Worm (Caenorhabditis elegans) whole organism, young adult: Measurements from ENCODE around the gene Y51H7C.3.
A peak's percentile ranks its signal among the peaks of the same experiment; 100 is the strongest.

Experiments used
- B0261.1 ChIP-seq: sonication (generic microtip); optimal IDR thresholded peaks from 2 replicates; lab custom pipeline; 2016; ENCODE audit warnings: mild to moderate bottlenecking, missing genetic modification characterization, moderate library complexity, missing compliant biosample characterization
- F10E7.11 ChIP-seq: sonication (generic microtip); optimal IDR thresholded peaks from 2 replicates; lab custom pipeline; 2017; ENCODE audit warnings: mild to moderate bottlenecking, missing genetic modification characterization, moderate library complexity, missing compliant biosample characterization
- F33H1.4 ChIP-seq: fragments of 200-800 bp; sonication (Bioruptor generic); IDR thresholded peaks from 2 replicates; pipeline ENCODE4 v1.3.6; 2022; ENCODE audit warnings: missing genetic modification reagents, missing genetic modification characterization, missing compliant biosample characterization
- F49E8.2 ChIP-seq: sonication (generic microtip); optimal IDR thresholded peaks from 3 replicates; lab custom pipeline; 2017; ENCODE audit warnings: missing genetic modification characterization, mild to moderate bottlenecking, missing compliant biosample characterization, antibody characterized with exemption, moderate library complexity; ENCODE audit not compliant: insufficient read depth
- F57A8.1 ChIP-seq: fragments of 200-800 bp; sonication (Bioruptor generic); optimal IDR thresholded peaks from 2 replicates; lab custom pipeline; 2018; ENCODE audit warnings: mild to moderate bottlenecking, missing genetic modification characterization, moderate library complexity, missing compliant biosample characterization
- F57C9.4 ChIP-seq: sonication (generic microtip); optimal IDR thresholded peaks from 2 replicates; lab custom pipeline; 2017; ENCODE audit warnings: mild to moderate bottlenecking, missing genetic modification characterization, missing compliant biosample characterization
- T26A5.8 ChIP-seq: sonication (generic microtip); optimal IDR thresholded peaks from 2 replicates; lab custom pipeline; 2016; ENCODE audit warnings: missing genetic modification characterization, missing compliant biosample characterization
- Y53F4B.3 ChIP-seq: fragments of 200-800 bp; sonication (Bioruptor generic); IDR thresholded peaks from 2 replicates; pipeline ENCODE4 v1.3.6; 2022; ENCODE audit warnings: missing genetic modification reagents, missing genetic modification characterization, missing compliant biosample characterization
- Y56A3A.18 ChIP-seq: fragments of 200-800 bp; sonication (Bioruptor generic); IDR thresholded peaks from 2 replicates; pipeline ENCODE4 v1.3.6; 2022; ENCODE audit warnings: missing genetic modification reagents, missing genetic modification characterization, missing compliant biosample characterization
- aptf-3 ChIP-seq: fragments of 200-800 bp; sonication (Bioruptor generic); IDR thresholded peaks from 2 replicates; pipeline ENCODE4 v1.3.6; 2022; ENCODE audit warnings: missing genetic modification characterization, missing compliant biosample characterization
- athp-1 ChIP-seq: sonication (generic microtip); optimal IDR thresholded peaks from 2 replicates; lab custom pipeline; 2017; ENCODE audit warnings: mild to moderate bottlenecking, missing genetic modification characterization, missing compliant biosample characterization
- attf-5 ChIP-seq: fragments of 200-800 bp; sonication (Bioruptor generic); optimal IDR thresholded peaks from 2 replicates; lab custom pipeline; 2018; ENCODE audit warnings: mild to moderate bottlenecking, missing genetic modification characterization, missing compliant biosample characterization
- cebp-2 ChIP-seq: fragments of 200-800 bp; sonication (Bioruptor generic); IDR thresholded peaks from 2 replicates; pipeline ENCODE4 v1.3.6; 2022; ENCODE audit warnings: missing genetic modification characterization, missing compliant biosample characterization
- ceh-40 ChIP-seq: fragments of 200-800 bp; sonication (Bioruptor generic); IDR thresholded peaks from 2 replicates; pipeline ENCODE4 v1.3.6; 2022; ENCODE audit warnings: missing genetic modification characterization, missing compliant biosample characterization
- ceh-58 ChIP-seq: fragments of 200-800 bp; sonication (Bioruptor generic); IDR thresholded peaks from 2 replicates; pipeline ENCODE4 v1.3.6; 2022; ENCODE audit warnings: missing genetic modification characterization, missing compliant biosample characterization
- ceh-79 ChIP-seq: sonication (generic microtip); optimal IDR thresholded peaks from 2 replicates; lab custom pipeline; 2017; ENCODE audit warnings: mild to moderate bottlenecking, missing genetic modification characterization, missing compliant biosample characterization
- ceh-91 ChIP-seq: fragments of 200-800 bp; sonication (Bioruptor generic); IDR thresholded peaks from 2 replicates; pipeline ENCODE4 v1.3.6; 2022; ENCODE audit warnings: missing genetic modification reagents, missing genetic modification characterization, missing compliant biosample characterization
- dox-1 ChIP-seq: fragments of 200-800 bp; sonication (Bioruptor generic); IDR thresholded peaks from 2 replicates; pipeline ENCODE4 v1.3.6; 2022; ENCODE audit warnings: missing genetic modification reagents, missing genetic modification characterization, missing compliant biosample characterization
- egl-44 ChIP-seq: fragments of 200-800 bp; sonication (Bioruptor generic); IDR thresholded peaks from 2 replicates; pipeline ENCODE4 v1.3.6; 2022; ENCODE audit warnings: missing genetic modification reagents, missing genetic modification characterization, missing compliant biosample characterization
- ekl-4 ChIP-seq: fragments of 200-800 bp; sonication (Bioruptor generic); IDR thresholded peaks from 2 replicates; pipeline ENCODE4 v1.3.6; 2022; ENCODE audit warnings: missing genetic modification reagents, missing genetic modification characterization, missing compliant biosample characterization
- ets-4 ChIP-seq: fragments of 200-800 bp; sonication (Bioruptor generic); optimal IDR thresholded peaks from 2 replicates; lab custom pipeline; 2018; ENCODE audit warnings: mild to moderate bottlenecking, missing genetic modification characterization, missing compliant biosample characterization
- fkh-3 ChIP-seq: sonication (generic microtip); optimal IDR thresholded peaks from 2 replicates; lab custom pipeline; 2016; ENCODE audit warnings: mild to moderate bottlenecking, missing genetic modification characterization, missing compliant biosample characterization
- hmg-1.2 ChIP-seq: fragments of 200-800 bp; sonication (Bioruptor generic); IDR thresholded peaks from 2 replicates; pipeline ENCODE4 v1.3.6; 2022; ENCODE audit warnings: missing genetic modification reagents, missing genetic modification characterization, missing compliant biosample characterization
- hmg-20 ChIP-seq: fragments of 200-800 bp; sonication (Bioruptor generic); IDR thresholded peaks from 2 replicates; pipeline ENCODE4 v1.3.6; 2022; ENCODE audit warnings: missing genetic modification reagents, missing genetic modification characterization, missing compliant biosample characterization
- hrde-1 ChIP-seq: sonication (generic microtip); optimal IDR thresholded peaks from 2 replicates; lab custom pipeline; 2016; ENCODE audit warnings: missing genetic modification characterization, mild to moderate bottlenecking, missing compliant biosample characterization, moderate library complexity, missing genotype, missing genetic modification reagents, borderline replicate concordance
- lin-40 ChIP-seq: sonication (generic microtip); optimal IDR thresholded peaks from 2 replicates; lab custom pipeline; 2016; ENCODE audit warnings: missing genetic modification characterization, mild to moderate bottlenecking, missing compliant biosample characterization, missing genotype, missing genetic modification reagents
- lin-54 ChIP-seq: fragments of 200-800 bp; sonication (Bioruptor generic); optimal IDR thresholded peaks from 2 replicates; lab custom pipeline; 2018; ENCODE audit warnings: mild to moderate bottlenecking, missing genetic modification characterization, missing compliant biosample characterization
- lsl-1 ChIP-seq: fragments of 200-800 bp; sonication (Bioruptor generic); optimal IDR thresholded peaks from 2 replicates; lab custom pipeline; 2018; ENCODE audit warnings: mild to moderate bottlenecking, missing genetic modification characterization, moderate library complexity, missing compliant biosample characterization
- madf-3 ChIP-seq: fragments of 200-800 bp; sonication (Bioruptor generic); IDR thresholded peaks from 2 replicates; pipeline ENCODE4 v1.3.6; 2022; ENCODE audit warnings: missing genetic modification reagents, missing genetic modification characterization, missing compliant biosample characterization
- mcd-1 ChIP-seq: fragments of 200-800 bp; sonication (Bioruptor generic); IDR thresholded peaks from 2 replicates; pipeline ENCODE4 v1.3.6; 2022; ENCODE audit warnings: missing genetic modification reagents, missing genetic modification characterization, missing compliant biosample characterization
- mel-28 ChIP-seq: sonication (generic microtip); optimal IDR thresholded peaks from 2 replicates; lab custom pipeline; 2016; ENCODE audit warnings: borderline replicate concordance, mild to moderate bottlenecking, missing genetic modification characterization, missing compliant biosample characterization
- mes-4 ChIP-seq: sonication (generic microtip); optimal IDR thresholded peaks from 2 replicates; lab custom pipeline; 2016; ENCODE audit warnings: missing genotype, missing genetic modification characterization, missing compliant biosample characterization
- nhr-90 ChIP-seq: sonication (generic microtip); optimal IDR thresholded peaks from 2 replicates; lab custom pipeline; 2016; ENCODE audit warnings: missing genotype, mild to moderate bottlenecking, missing genetic modification characterization, missing compliant biosample characterization
- pbrm-1 ChIP-seq: fragments of 200-800 bp; sonication (Bioruptor generic); IDR thresholded peaks from 2 replicates; pipeline ENCODE4 v1.3.6; 2022; ENCODE audit warnings: missing genetic modification reagents, missing genetic modification characterization, missing compliant biosample characterization
- pha-4 ChIP-seq: fragments of 150-350 bp; sonication (generic microtip); optimal IDR thresholded peaks from 2 replicates; lab custom pipeline; 2014; ENCODE audit warnings: missing biosample characterization, missing genetic modification reagents, missing genetic modification characterization
- repo-1 ChIP-seq: sonication (generic microtip); optimal IDR thresholded peaks from 2 replicates; lab custom pipeline; 2017; ENCODE audit warnings: mild to moderate bottlenecking, missing genetic modification characterization, missing compliant biosample characterization
- rpc-1 ChIP-seq, 2 experiments: fragments of 150-350 bp in 1 of 2; sonication (generic microtip) in 1 of 2; optimal IDR thresholded peaks; 2 replicates each; lab custom pipeline; 2014 to 2018; ENCODE audit warnings: missing biosample characterization in 1 of 2, missing genetic modification characterization in 1 of 2, missing genetic modification reagents in 1 of 2, missing genotype in 1 of 2
- sdz-38 ChIP-seq: sonication (generic microtip); optimal IDR thresholded peaks from 2 replicates; lab custom pipeline; 2016; ENCODE audit warnings: missing genotype, missing genetic modification characterization, missing compliant biosample characterization
- snpc-3.4 ChIP-seq: sonication (generic microtip); optimal IDR thresholded peaks from 2 replicates; lab custom pipeline; 2017; ENCODE audit warnings: missing genetic modification characterization, mild to moderate bottlenecking, missing compliant biosample characterization, antibody characterized with exemption, moderate library complexity, missing genotype, missing genetic modification reagents
- tbp1 ChIP-seq: fragments of 200-800 bp; sonication (Bioruptor generic); optimal IDR thresholded peaks from 2 replicates; lab custom pipeline; 2018; ENCODE audit warnings: mild to moderate bottlenecking, missing genetic modification characterization, missing compliant biosample characterization
- tbx-9 ChIP-seq: sonication (generic microtip); optimal IDR thresholded peaks from 2 replicates; lab custom pipeline; 2016; ENCODE audit warnings: borderline replicate concordance, missing genetic modification characterization, inconsistent platforms, missing compliant biosample characterization
- tlf-1 ChIP-seq: fragments of 200-800 bp; sonication (Bioruptor generic); optimal IDR thresholded peaks from 2 replicates; lab custom pipeline; 2018; ENCODE audit warnings: mild to moderate bottlenecking, missing genetic modification characterization, missing compliant biosample characterization
- zim-3 ChIP-seq: sonication (generic microtip); optimal IDR thresholded peaks from 2 replicates; lab custom pipeline; 2017; ENCODE audit warnings: mild to moderate bottlenecking, missing genetic modification characterization, moderate library complexity, missing compliant biosample characterization
- ztf-18 ChIP-seq: sonication (generic microtip); optimal IDR thresholded peaks from 2 replicates; lab custom pipeline; 2016; ENCODE audit warnings: missing genotype, mild to moderate bottlenecking, missing genetic modification characterization, missing compliant biosample characterization
- ztf-22 ChIP-seq: fragments of 200-800 bp; sonication (Bioruptor generic); optimal IDR thresholded peaks from 2 replicates; lab custom pipeline; 2018; ENCODE audit warnings: mild to moderate bottlenecking, missing genetic modification characterization, moderate library complexity, missing compliant biosample characterization
- ztf-3 ChIP-seq: fragments of 200-800 bp; sonication (Bioruptor generic); optimal IDR thresholded peaks from 2 replicates; lab custom pipeline; 2018; ENCODE audit warnings: mild to moderate bottlenecking, missing genetic modification characterization, missing compliant biosample characterization

The Y51H7C.3 gene

ce11 chrII:1402167-1402619 lies 36.1 kb upstream of the Y51H7C.3 start, which contains the start of gene Y51H7C.7 (continued):
- peak; percentile 74 for TF ChIP-seq mcd-1
- no peak for TF ChIP-seq athp-1 (tag; lab: Kevin White, UChicago)
- no peak for TF ChIP-seq ceh-58 (GFP tag; lab: Robert Waterston, UW)
- TF ChIP-seq F33H1.4: peak; percentile 15; the same call in 1 of the 2 replicates
- TF ChIP-seq lsl-1 (GFP tag; lab: Kevin White, UChicago): peak; percentile 31
- TF ChIP-seq mel-28: no peak
- peak; percentile 92 for TF ChIP-seq ztf-18 (tag; lab: Kevin White, UChicago)
- peak; percentile 13 for TF ChIP-seq attf-5 (GFP tag; lab: Kevin White, UChicago)
- no peak for TF ChIP-seq ceh-79 (tag; lab: Kevin White, UChicago)
- no peak for TF ChIP-seq B0261.1 (tag; lab: Kevin White, UChicago)
- no peak for TF ChIP-seq repo-1
- TF ChIP-seq ets-4 (GFP tag; lab: Kevin White, UChicago): no peak
- TF ChIP-seq snpc-3.4 (tag; lab: Kevin White, UChicago): peak; percentile 22
- TF ChIP-seq lin-40 (tag; lab: Kevin White, UChicago): no peak
- no peak for TF ChIP-seq mes-4 (tag; lab: Kevin White, UChicago)
- TF ChIP-seq tbx-9 (tag; lab: Kevin White, UChicago): no peak
- TF ChIP-seq pha-4: no peak
- no peak for TF ChIP-seq hmg-20 (GFP tag; lab: Robert Waterston, UW)
- TF ChIP-seq F49E8.2: no peak
- no peak for TF ChIP-seq T26A5.8 (tag; lab: Kevin White, UChicago)
- no peak for TF ChIP-seq fkh-3 (tag; lab: Kevin White, UChicago)
- no peak for TF ChIP-seq hrde-1 (tag; lab: Kevin White, UChicago)
- TF ChIP-seq, all 124 proteins: peak for 9

ce11 chrII:1403056-1403455 lies 35.2 kb upstream of the Y51H7C.3 start, which contains the start of the genes Y51H7C.41 and cogc-4:
Y51H7C.41 (plus strand) TSS chrII:1403321.
cogc-4 (plus strand) TSS chrII:1403441.
- TF ChIP-seq lin-54 (GFP tag; lab: Kevin White, UChicago) (no peak), repo-1 (peak; percentile 30), fkh-3 (tag; lab: Kevin White, UChicago) (no peak), Y53F4B.3 (GFP tag; lab: Robert Waterston, UW) (no peak), ekl-4 (GFP tag; lab: Robert Waterston, UW) (0 out of 2 replicates have a peak, but pooled peaks have one; percentile 19), hmg-1.2 (GFP tag; lab: Robert Waterston, UW) (no peak), cebp-2 (GFP tag; lab: Robert Waterston, UW) (0 out of 2 replicates have a peak, but pooled peaks have one; percentile 21), F49E8.2 (peak; percentile 42), pha-4 (no peak), tbp1 (no peak), F57A8.1 (GFP tag; lab: Kevin White, UChicago) (no peak), F57C9.4 (no peak), madf-3 (GFP tag; lab: Robert Waterston, UW) (0 out of 2 replicates have a peak, but pooled peaks have one; percentile 49), zim-3 (tag; lab: Kevin White, UChicago) (no peak), mcd-1 (peak; percentile 28; the same call in 1 of the 2 replicates), ztf-18 (tag; lab: Kevin White, UChicago) (peak; percentile 59), ztf-22 (GFP tag; lab: Kevin White, UChicago) (no peak), aptf-3 (GFP tag; lab: Robert Waterston, UW) (no peak), ztf-3 (GFP tag; lab: Kevin White, UChicago) (no peak), nhr-90 (no peak)

ce11 chrII:1411372-1411771 lies 26.9 kb upstream of the Y51H7C.3 start, which contains the start of gene Y51H7C.9:
Y51H7C.9 (minus strand) TSS chrII:1411472.
- TF ChIP-seq hmg-20 (GFP tag; lab: Robert Waterston, UW) (no peak), ceh-91 (GFP tag; lab: Robert Waterston, UW) (no peak), ceh-40 (GFP tag; lab: Robert Waterston, UW) (no peak), rpc-1 (optimal IDR thresholded peaks at IDR 0.05; lab: Kevin White, UChicago) (no peak), rpc-1 (tag; optimal IDR thresholded peaks at IDR 0.05; lab: Kevin White, UChicago) (no peak), fkh-3 (tag; lab: Kevin White, UChicago) (no peak), nhr-90 (no peak), dox-1 (GFP tag; lab: Robert Waterston, UW) (no peak), pbrm-1 (GFP tag; lab: Robert Waterston, UW) (no peak), F10E7.11 (tag; lab: Kevin White, UChicago) (no peak), Y56A3A.18 (GFP tag; lab: Robert Waterston, UW) (no peak), sdz-38 (no peak), lin-54 (GFP tag; lab: Kevin White, UChicago) (no peak), ets-4 (GFP tag; lab: Kevin White, UChicago) (no peak), tlf-1 (GFP tag; lab: Kevin White, UChicago) (no peak), egl-44 (GFP tag; lab: Robert Waterston, UW) (no peak)
